Worm (Caenorhabditis elegans): Measurements from ENCODE around the gene srz-79.

srz-79 gene

ce11 chrIV:3515412-3516046, 22.1 kb downstream of the srz-79 start (continued):
- TF ChIP-seq bed-2 (GFP tag; IDR thresholded peaks at IDR 0.05) (no peak), ztf-6 (GFP tag; IDR thresholded peaks at IDR 0.05) (no peak), B0336.3 (GFP tag; IDR thresholded peaks at IDR 0.05) (0 out of 2 replicates have a peak, but pooled peaks have one; percentile 34), madf-6 (GFP tag; IDR thresholded peaks at IDR 0.05) (peak; percentile 27; the same call in 1 of the 2 replicates), ccch-3 (GFP tag; optimal IDR thresholded peaks at IDR 0.05) (no peak), F52B5.7 (tag; optimal IDR thresholded peaks at IDR 0.05) (no peak), D2030.7 (GFP tag; IDR thresholded peaks at IDR 0.05) (no peak), madf-3 (GFP tag; IDR thresholded peaks at IDR 0.05) (no peak), zfh-2 (GFP tag; conservative IDR thresholded peaks at IDR 0.05) (peak; percentile 96), ceh-27 (GFP tag; optimal IDR thresholded peaks at IDR 0.05) (no peak), snpc-3.4 (tag; optimal IDR thresholded peaks at IDR 0.05) (no peak), attf-5 (GFP tag; optimal IDR thresholded peaks at IDR 0.05) (peak; percentile 74), dpff-1 (tag; optimal IDR thresholded peaks at IDR 0.05) (no peak), lin-26 (GFP tag; IDR thresholded peaks at IDR 0.05) (no peak), dox-1 (GFP tag; IDR thresholded peaks at IDR 0.05) (no peak; the same call in 1 of the 2 replicates), pha-4 (tag; optimal IDR thresholded peaks at IDR 0.05) (no peak), madf-10 (tag; optimal IDR thresholded peaks at IDR 0.05) (no peak), hlh-12 (tag; optimal IDR thresholded peaks at IDR 0.05) (no peak), hmg-20 (GFP tag; IDR thresholded peaks at IDR 0.05) (no peak), ceh-40 (GFP tag; IDR thresholded peaks at IDR 0.05) (no peak), nhr-90 (tag; optimal IDR thresholded peaks at IDR 0.05) (no peak), lin-40 (tag; optimal IDR thresholded peaks at IDR 0.05) (peak; percentile 14), mel-28 (tag; optimal IDR thresholded peaks at IDR 0.05; ENCODE audit: borderline replicate concordance) (no peak), him-1 (tag; optimal IDR thresholded peaks at IDR 0.05) (no peak), akir-1 (GFP tag; optimal IDR thresholded peaks at IDR 0.05) (no peak), C17E4.6 (GFP tag; IDR thresholded peaks at IDR 0.05) (no peak), C06A6.2 (GFP tag; conservative IDR thresholded peaks at IDR 0.05) (no peak), nhr-179 (tag; optimal IDR thresholded peaks at IDR 0.05) (no peak), atf-7 (tag; optimal IDR thresholded peaks at IDR 0.05) (no peak), F55B11.4 (tag; optimal IDR thresholded peaks at IDR 0.05; ENCODE audit: borderline replicate concordance, insufficient read depth) (no peak), aptf-3 (GFP tag; IDR thresholded peaks at IDR 0.05) (no peak), rpc-1 (optimal IDR thresholded peaks at IDR 0.05) (no peak), rpc-1 (tag; optimal IDR thresholded peaks at IDR 0.05) (no peak), unc-130 (GFP tag; optimal IDR thresholded peaks at IDR 0.05) (no peak), pbrm-1 (GFP tag; IDR thresholded peaks at IDR 0.05) (no peak), T26A5.8 (tag; optimal IDR thresholded peaks at IDR 0.05) (no peak), let-607 (tag; optimal IDR thresholded peaks at IDR 0.05) (no peak), ztf-3 (GFP tag; optimal IDR thresholded peaks at IDR 0.05) (no peak), ekl-4 (GFP tag; IDR thresholded peaks at IDR 0.05) (no peak), repo-1 (tag; optimal IDR thresholded peaks at IDR 0.05) (no peak), mcd-1 (GFP tag; IDR thresholded peaks at IDR 0.05) (peak; percentile 46), mxl-1 (tag; optimal IDR thresholded peaks at IDR 0.05) (no peak), snpc-4 (GFP tag; optimal IDR thresholded peaks at IDR 0.05) (no peak), snpc-4 (tag; optimal IDR thresholded peaks at IDR 0.05) (peak in 1 of 4 experiments; percentile 15), aptf-2 (GFP tag; conservative IDR thresholded peaks at IDR 0.05) (no peak), hmg-1.2 (GFP tag; IDR thresholded peaks at IDR 0.05) (peak; percentile 71), B0035.1 (tag; optimal IDR thresholded peaks at IDR 0.05) (no peak), nhr-120 (GFP tag; IDR thresholded peaks at IDR 0.05) (no peak), sdz-38 (tag; optimal IDR thresholded peaks at IDR 0.05) (no peak)

Measured in whole organism, young adult.